Worm (Caenorhabditis elegans): ENCODE measurements around the gene adss-1.

adss-1 gene

DNA sequence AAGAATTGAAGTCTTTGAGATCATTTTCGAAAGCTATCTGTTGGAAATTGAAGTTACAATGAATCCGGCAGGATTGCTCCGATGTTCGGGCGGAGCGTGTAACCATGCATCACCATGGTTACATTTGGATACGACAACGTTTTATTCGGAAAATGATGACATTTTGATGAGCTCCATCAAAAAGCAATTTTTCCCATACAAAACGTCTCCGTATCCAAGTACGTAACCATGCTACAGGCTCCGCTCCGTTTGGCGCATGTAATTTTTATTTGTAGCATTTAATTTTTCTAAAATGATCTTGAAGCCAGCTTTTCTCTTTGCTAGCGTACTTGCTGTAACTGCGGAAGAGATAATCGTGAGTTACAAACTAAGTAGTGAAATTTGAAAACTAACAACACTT is 19.3 kb upstream of the adss-1 start, which contains the start of the genes cwp-2 and cwp-3:
Gene cwp-2, minus strand, starts transcription at position 101 of the 400 bp plus-strand sequence.
Gene cwp-3, plus strand, starts transcription at position 293 of the 400 bp plus-strand sequence.
- TF ChIP-seq mdt-29 (GFP tag; IDR thresholded peaks at IDR 0.05): no peak
- no peak for TF ChIP-seq lin-39 (tag; optimal IDR thresholded peaks at IDR 0.05)
- TF ChIP-seq lin-13 (GFP tag; optimal IDR thresholded peaks at IDR 0.05): no peak
- TF ChIP-seq zfp-2 (tag; optimal IDR thresholded peaks at IDR 0.05): no peak
- no peak for TF ChIP-seq nhr-41 (GFP tag; IDR thresholded peaks at IDR 0.05)
- TF ChIP-seq pha-4 (GFP tag; IDR thresholded peaks at IDR 0.05): no peak
- TF ChIP-seq pha-4 (tag; optimal IDR thresholded peaks at IDR 0.05): no peak
- TF ChIP-seq ceh-44 (GFP tag; IDR thresholded peaks at IDR 0.05): no peak
- TF ChIP-seq nhr-102 (tag; optimal IDR thresholded peaks at IDR 0.05): no peak
- TF ChIP-seq jun-1 (tag; optimal IDR thresholded peaks at IDR 0.05): no peak
- TF ChIP-seq ztf-7 (tag; optimal IDR thresholded peaks at IDR 0.05): no peak
- TF ChIP-seq snpc-1.2 (GFP tag; IDR thresholded peaks at IDR 0.05): no peak

DNA sequence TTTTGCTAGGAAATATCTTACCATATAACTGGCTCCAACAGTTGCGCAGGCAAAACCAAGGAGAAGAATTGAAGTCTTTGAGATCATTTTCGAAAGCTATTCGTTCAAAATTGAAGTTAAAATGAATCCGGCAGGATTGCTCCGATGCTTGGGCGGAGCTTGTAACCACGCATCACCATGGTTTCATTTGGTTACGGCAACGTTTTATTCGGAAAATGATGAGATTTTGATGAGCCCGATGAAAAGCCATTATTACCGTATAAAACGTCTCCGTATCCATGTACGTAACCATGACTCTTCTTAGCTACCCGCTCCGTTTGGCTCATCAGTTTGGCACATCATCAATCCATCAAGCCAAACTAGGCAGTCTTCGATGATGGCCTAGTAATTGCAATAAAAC is 18.0 kb upstream of the adss-1 start, which contains the start of gene cwp-1:
Gene cwp-1, minus strand, starts transcription at position 101 of the 400 bp plus-strand sequence.
- TF ChIP-seq mes-2 (tag; optimal IDR thresholded peaks at IDR 0.05; ENCODE audit: poor library complexity, severe bottlenecking) (no peak), ceh-28 (tag; optimal IDR thresholded peaks at IDR 0.05) (no peak), Y5F2A.4 (GFP tag; optimal IDR thresholded peaks at IDR 0.05) (no peak), ces-1 (GFP tag; optimal IDR thresholded peaks at IDR 0.05) (no peak), pha-4 (GFP tag; IDR thresholded peaks at IDR 0.05) (no peak), pha-4 (tag; optimal IDR thresholded peaks at IDR 0.05) (no peak), F10B5.3 (tag; optimal IDR thresholded peaks at IDR 0.05) (no peak), mdl-1 (tag; optimal IDR thresholded peaks at IDR 0.05) (no peak), spr-1 (tag; optimal IDR thresholded peaks at IDR 0.05) (no peak), Y75B8A.6 (GFP tag; IDR thresholded peaks at IDR 0.05) (no peak), daf-16 (GFP tag; optimal IDR thresholded peaks at IDR 0.05) (no peak), daf-16 (tag; optimal IDR thresholded peaks at IDR 0.05) (no peak), ceh-32 (tag; optimal IDR thresholded peaks at IDR 0.05; ENCODE audit: poor library complexity) (no peak), daf-8 (GFP tag; IDR thresholded peaks at IDR 0.05) (no peak), lir-3 (tag; optimal IDR thresholded peaks at IDR 0.05) (no peak), nhr-102 (tag; optimal IDR thresholded peaks at IDR 0.05) (no peak), lin-29 (GFP tag; IDR thresholded peaks at IDR 0.05) (no peak), cey-2 (tag; optimal IDR thresholded peaks at IDR 0.05; ENCODE audit: borderline replicate concordance, insufficient read depth) (no peak), tag-97 (GFP tag; IDR thresholded peaks at IDR 0.05) (no peak), tra-1 (GFP tag; IDR thresholded peaks at IDR 0.05) (no peak), mep-1 (tag; optimal IDR thresholded peaks at IDR 0.05) (no peak)

- no peak for TF ChIP-seq dpl-1 (GFP tag; optimal IDR thresholded peaks at IDR 0.05)
- TF ChIP-seq nhr-28 (tag; optimal IDR thresholded peaks at IDR 0.05): peak; percentile 4
Observed at ce11 chrV:4839913-4840312, 16.7 kb upstream of the adss-1 start, which contains the start of gene nas-9. nas-9 (minus strand) TSS chrV:4840013.

DNA sequence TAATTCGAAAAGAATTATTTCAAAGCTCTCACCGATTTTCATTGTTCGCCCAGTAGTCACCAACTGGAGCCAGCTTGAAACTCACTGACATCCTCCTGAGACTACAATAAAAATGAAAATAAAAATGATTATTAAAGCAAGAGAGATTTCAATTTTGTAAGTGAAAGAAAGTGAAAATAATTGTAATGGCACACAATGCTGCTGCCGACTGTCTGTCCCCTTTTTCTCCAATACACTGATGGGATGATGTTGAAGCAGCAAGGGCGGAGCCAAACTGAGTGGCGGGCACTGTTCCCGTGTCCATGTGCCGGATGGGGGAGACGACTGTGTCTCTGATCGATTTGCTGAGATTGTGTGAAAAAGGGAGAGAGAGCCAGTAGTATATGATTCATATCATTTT is 11.1 kb upstream of the adss-1 start, which contains the start of gene C37H5.14:
Gene C37H5.14, minus strand, starts transcription at position 101 of the 400 bp plus-strand sequence.
- no peak for TF ChIP-seq pqm-1 (tag; optimal IDR thresholded peaks at IDR 0.05)
- TF ChIP-seq nhr-77 (tag; optimal IDR thresholded peaks at IDR 0.05): no peak
- TF ChIP-seq madf-5 (GFP tag; IDR thresholded peaks at IDR 0.05): no peak
- TF ChIP-seq lim-7 (GFP tag; IDR thresholded peaks at IDR 0.05): no peak
- TF ChIP-seq unc-130 (GFP tag; optimal IDR thresholded peaks at IDR 0.05): no peak
- TF ChIP-seq sdz-12 (GFP tag; optimal IDR thresholded peaks at IDR 0.05): no peak
- TF ChIP-seq ceh-62 (tag; optimal IDR thresholded peaks at IDR 0.05): no peak
- TF ChIP-seq ceh-28 (tag; optimal IDR thresholded peaks at IDR 0.05): no peak
- TF ChIP-seq arid-1 (GFP tag; conservative IDR thresholded peaks at IDR 0.05): no peak
- no peak for TF ChIP-seq D1046.2 (GFP tag; IDR thresholded peaks at IDR 0.05)
- no peak for TF ChIP-seq zip-11 (GFP tag; IDR thresholded peaks at IDR 0.05)
- no peak for TF ChIP-seq nhr-41 (GFP tag; IDR thresholded peaks at IDR 0.05)
- no peak for TF ChIP-seq F10B5.3 (tag; optimal IDR thresholded peaks at IDR 0.05)
